Worm (Caenorhabditis elegans): Measurements from ENCODE around the gene sre-39.

Gene sre-39

DNA sequence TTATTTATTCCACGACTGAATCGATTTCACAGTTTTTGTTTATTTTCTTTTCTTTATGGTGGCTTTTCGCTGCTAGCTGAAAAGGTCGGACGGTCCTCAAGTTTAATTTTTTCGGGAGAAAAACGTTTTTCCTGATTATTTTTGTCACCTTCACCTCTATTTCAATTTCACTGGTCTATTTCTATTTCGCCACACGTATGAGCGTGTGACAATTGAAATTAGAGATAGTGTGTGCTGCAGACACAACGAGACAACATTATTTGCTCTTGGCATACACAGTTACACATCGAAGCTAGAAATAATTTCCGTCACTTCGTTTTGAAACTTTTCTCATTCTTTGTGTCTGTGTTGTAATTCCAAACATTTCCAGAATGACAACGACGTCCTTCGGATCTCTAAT, 28.6 kb downstream of the sre-39 start, which contains the start of gene F41C3.8:
TSS of gene F41C3.8 (plus strand) at position 371 of the 400 bp plus-strand sequence.
- TF ChIP-seq unc-62 (GFP tag; optimal IDR thresholded peaks at IDR 0.05), result no peak

- no peak for TF ChIP-seq unc-62 (GFP tag; optimal IDR thresholded peaks at IDR 0.05)
Observed at ce11 chrII:4726120-4726519, 39.1 kb downstream of the sre-39 start, which contains the start of gene F10G7.10. TSS of gene F10G7.10 (minus strand) at chrII:4726264.

- no peak for TF ChIP-seq unc-62 (GFP tag; optimal IDR thresholded peaks at IDR 0.05)
Observed at ce11 chrII:4726750-4727384, 39.8 kb downstream of the sre-39 start.

- TF ChIP-seq unc-62 (GFP tag; optimal IDR thresholded peaks at IDR 0.05), result no peak
Observed at ce11 chrII:4727769-4728168, 40.7 kb downstream of the sre-39 start, which contains the start of gene ttr-41. TSS of gene ttr-41 (minus strand) at chrII:4727869.

- no peak for TF ChIP-seq unc-62 (GFP tag; optimal IDR thresholded peaks at IDR 0.05)
Observed at ce11 chrII:4728687-4729086, 41.6 kb downstream of the sre-39 start.

DNA sequence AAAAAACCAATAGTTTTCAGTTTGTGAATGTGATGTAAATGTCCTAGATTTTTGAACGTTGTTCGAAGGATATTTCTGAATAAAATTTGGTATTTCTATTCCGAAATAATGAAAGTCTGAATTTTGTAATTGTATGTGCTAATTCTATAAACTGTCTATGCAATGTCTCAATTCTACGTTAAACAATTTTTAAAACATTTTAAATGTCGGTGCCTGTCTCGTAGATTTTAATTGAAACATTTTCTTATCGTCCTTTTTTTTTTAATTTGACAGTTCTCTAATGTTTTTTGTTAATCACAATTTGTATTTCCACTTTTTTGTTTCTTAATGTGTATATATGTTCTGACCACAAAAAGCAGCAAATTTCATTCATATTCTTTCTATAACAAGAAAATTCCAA, 42.7 kb downstream of the sre-39 start, which contains the start of gene F41C3.7:
TSS of gene F41C3.7 (plus strand) at position 301 of the 400 bp plus-strand sequence.
- no peak for TF ChIP-seq unc-62 (GFP tag; optimal IDR thresholded peaks at IDR 0.05)

- no peak for TF ChIP-seq unc-62 (GFP tag; optimal IDR thresholded peaks at IDR 0.05)
Observed at ce11 chrII:4733848-4734247, 46.8 kb downstream of the sre-39 start, which contains the start of gene F41C3.11. TSS of gene F41C3.11 (minus strand) at chrII:4733948.

DNA sequence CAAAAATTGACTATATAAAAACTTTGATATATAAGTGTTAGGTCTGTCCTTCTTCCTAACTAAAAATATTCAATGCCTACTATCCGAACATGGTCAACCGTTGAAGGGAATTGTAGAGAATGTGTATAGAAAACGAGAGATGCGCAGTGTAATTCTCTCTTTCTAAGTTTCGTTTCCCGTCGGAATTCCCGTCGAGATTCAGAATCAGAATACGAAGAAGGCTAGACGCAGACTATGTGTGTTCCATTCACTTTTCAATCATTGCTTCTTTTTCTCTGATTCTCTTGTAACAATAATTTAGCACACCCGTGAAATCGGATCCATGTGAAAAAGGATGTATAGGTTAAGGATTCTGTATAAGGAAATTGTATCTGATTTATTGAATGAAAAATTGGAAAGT, 47.4 kb downstream of the sre-39 start:
- no peak for TF ChIP-seq unc-62 (GFP tag; optimal IDR thresholded peaks at IDR 0.05)

DNA sequence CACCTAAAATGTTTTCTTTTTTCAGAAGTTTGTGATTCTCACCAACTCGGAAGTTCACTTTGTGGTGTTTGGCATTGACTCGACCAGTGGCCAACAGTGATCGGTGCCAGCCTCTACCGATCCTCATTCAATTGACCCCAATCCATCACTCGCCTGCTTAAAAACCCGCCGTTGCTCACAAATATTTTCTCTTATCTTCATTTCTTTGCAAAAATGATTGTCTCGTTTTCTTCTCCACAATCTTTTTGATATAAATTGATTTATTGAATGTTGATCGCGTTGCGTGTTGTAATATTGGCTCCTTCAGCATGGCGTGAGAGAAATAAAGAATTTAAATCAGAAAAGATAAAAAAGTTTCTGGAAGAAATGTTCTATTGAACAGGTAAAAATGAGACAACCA, 49.5 kb downstream of the sre-39 start:
- TF ChIP-seq unc-62 (GFP tag; optimal IDR thresholded peaks at IDR 0.05), result no peak

ce11 chrII:4737348-4737747, 50.3 kb downstream of the sre-39 start, which contains the start of gene ctsa-1.1:
TSS of gene ctsa-1.1 (plus strand) at chrII:4737648.
- TF ChIP-seq unc-62 (GFP tag; optimal IDR thresholded peaks at IDR 0.05), result no peak
